Fruit fly (Drosophila melanogaster) whole organism, embryonic: ENCODE data around the gene pall.

ENCODE experiments used
- CG10366 ChIP-seq: fragments of 200-800 bp; sonication (Bioruptor generic); IDR thresholded peaks from 2 replicates; pipeline ENCODE4 v1.3.6; 2022; ENCODE audit warnings: missing biosample characterization, missing genetic modification characterization
- CG11093 ChIP-seq: fragments of 200-800 bp; sonication (Bioruptor generic); IDR thresholded peaks from 3 replicates; pipeline ENCODE4 v1.3.6; 2022; ENCODE audit warnings: missing biosample characterization, missing genetic modification characterization
- CG11504 ChIP-seq: fragments of 200-800 bp; sonication (Bioruptor generic); optimal IDR thresholded peaks from 3 replicates; lab custom pipeline; 2019; ENCODE audit warnings: missing biosample characterization, mild to moderate bottlenecking, missing genetic modification characterization, moderate library complexity
- CG11560 ChIP-seq: fragments of 200-800 bp; sonication (Bioruptor generic); IDR thresholded peaks from 3 replicates; pipeline ENCODE4 v1.3.6; 2022; ENCODE audit warnings: missing biosample characterization, missing genetic modification characterization
- CG11695 ChIP-seq: fragments of 200-800 bp; sonication (Bioruptor generic); IDR thresholded peaks from 3 replicates; pipeline ENCODE4 v1.3.6; 2022; ENCODE audit warnings: missing biosample characterization, missing genetic modification characterization
- CG12659 ChIP-seq: fragments of 200-800 bp; sonication (Bioruptor generic); optimal IDR thresholded peaks from 3 replicates; lab custom pipeline; 2017; ENCODE audit warnings: mild to moderate bottlenecking, missing biosample characterization, missing genetic modification reagents, missing genetic modification characterization
- CG12769 ChIP-seq: fragments of 200-800 bp; sonication (Bioruptor generic); optimal IDR thresholded peaks from 2 replicates; lab custom pipeline; 2019; ENCODE audit warnings: missing biosample characterization, mild to moderate bottlenecking, missing genetic modification characterization, moderate library complexity
- CG17568 ChIP-seq: fragments of 200-800 bp; sonication (Bioruptor generic); optimal IDR thresholded peaks from 2 replicates; lab custom pipeline; 2018; ENCODE audit warnings: missing biosample characterization, mild to moderate bottlenecking, missing genetic modification characterization, moderate library complexity
- CG17612 ChIP-seq: fragments of 200-800 bp; sonication (Bioruptor generic); IDR thresholded peaks from 2 replicates; pipeline ENCODE4 v1.3.6; 2022; ENCODE audit warnings: missing biosample characterization, missing genetic modification characterization
- CG1832 ChIP-seq: fragments of 200-800 bp; sonication (Bioruptor generic); optimal IDR thresholded peaks from 2 replicates; lab custom pipeline; 2017; ENCODE audit warnings: missing biosample characterization, mild to moderate bottlenecking, missing genetic modification characterization, inconsistent platforms
- CG18619 ChIP-seq: fragments of 200-800 bp; sonication (Bioruptor generic); optimal IDR thresholded peaks from 3 replicates; lab custom pipeline; 2017; ENCODE audit warnings: missing biosample characterization, mild to moderate bottlenecking, missing genetic modification characterization
- CG18764 ChIP-seq: fragments of 200-800 bp; sonication (Bioruptor generic); optimal IDR thresholded peaks from 3 replicates; lab custom pipeline; 2016; ENCODE audit warnings: missing biosample characterization, missing genetic modification characterization
- CG2712 ChIP-seq: fragments of 200-800 bp; optimal IDR thresholded peaks from 3 replicates; lab custom pipeline; 2019; ENCODE audit warnings: missing biosample characterization, mild to moderate bottlenecking, missing genetic modification characterization, moderate library complexity
- CG31441 ChIP-seq: fragments of 200-800 bp; sonication (Bioruptor generic); IDR thresholded peaks from 2 replicates; pipeline ENCODE4 v1.3.6; 2022; ENCODE audit warnings: missing biosample characterization, missing genetic modification characterization
- CG33557 ChIP-seq: fragments of 200-800 bp; sonication (Bioruptor generic); optimal IDR thresholded peaks from 2 replicates; lab custom pipeline; 2019; ENCODE audit warnings: missing biosample characterization, mild to moderate bottlenecking, missing genetic modification characterization, moderate library complexity
- CG4360 ChIP-seq: fragments of 200-800 bp; sonication (Bioruptor generic); IDR thresholded peaks from 2 replicates; pipeline ENCODE4 v1.3.6; 2022; ENCODE audit warnings: missing biosample characterization, missing genetic modification characterization
- CG6175 ChIP-seq: fragments of 200-800 bp; sonication (Bioruptor generic); IDR thresholded peaks from 3 replicates; pipeline ENCODE4 v1.3.6; 2022; ENCODE audit warnings: missing biosample characterization, missing genetic modification characterization
- CG8281 ChIP-seq: fragments of 200-800 bp; sonication (Bioruptor generic); optimal IDR thresholded peaks from 2 replicates; lab custom pipeline; 2018; ENCODE audit warnings: missing biosample characterization, mild to moderate bottlenecking, missing genetic modification characterization, moderate library complexity
- CG8478 ChIP-seq: fragments of >200 bp; optimal IDR thresholded peaks from 2 replicates; lab custom pipeline; 2018
- CG9609 ChIP-seq: fragments of 200-800 bp; sonication (Bioruptor generic); optimal IDR thresholded peaks from 3 replicates; lab custom pipeline; 2016; ENCODE audit warnings: missing biosample characterization, missing genetic modification characterization
- E2f1 ChIP-seq: fragments of 200-800 bp; sonication (Bioruptor generic); IDR thresholded peaks from 2 replicates; pipeline ENCODE4 v1.3.6; 2022; ENCODE audit warnings: missing biosample characterization, missing genetic modification characterization
- Elba2 ChIP-seq: fragments of 200-800 bp; sonication (Bioruptor generic); optimal IDR thresholded peaks from 3 replicates; lab custom pipeline; 2016; ENCODE audit warnings: missing biosample characterization, missing genetic modification characterization
- Ets65A ChIP-seq: fragments of 200-800 bp; sonication (Bioruptor generic); peaks from one replicate; lab custom pipeline; 2016; ENCODE audit warnings: missing biosample characterization, missing genetic modification characterization
- Gug ChIP-seq: fragments of 200-800 bp; sonication (Bioruptor generic); IDR thresholded peaks from 4 replicates; pipeline ENCODE4 v1.3.6; 2022; ENCODE audit warnings: missing biosample characterization, missing genetic modification characterization
- H2.0 ChIP-seq: fragments of 200-800 bp; sonication (Bioruptor generic); IDR thresholded peaks from 2 replicates; pipeline ENCODE4 v1.3.6; 2022; ENCODE audit warnings: missing biosample characterization, missing genetic modification characterization
- HLH4C ChIP-seq: fragments of 200-800 bp; sonication (Bioruptor generic); IDR thresholded peaks from 3 replicates; pipeline ENCODE4 v1.3.6; 2022; ENCODE audit warnings: missing biosample characterization, missing genetic modification characterization; ENCODE audit not compliant: partially characterized antibody
- Hr78 ChIP-seq, 2 experiments: fragments of 200-800 bp in 1 of 2; fragments of >200 bp in 1 of 2; sonication (Bioruptor generic) in 1 of 2; optimal IDR thresholded peaks; 2 replicates each; lab custom pipeline; 2017 to 2019; ENCODE audit warnings: missing biosample characterization in 2 of 2, missing genetic modification characterization in 2 of 2, mild to moderate bottlenecking in 1 of 2, moderate library complexity in 1 of 2
- Kr ChIP-seq: fragments of 200-800 bp; sonication (Bioruptor generic); optimal IDR thresholded peaks from 2 replicates; lab custom pipeline; 2017; ENCODE audit warnings: missing biosample characterization, mild to moderate bottlenecking, missing genetic modification characterization
- MTF-1 ChIP-seq: fragments of 200-800 bp; sonication (Bioruptor generic); optimal IDR thresholded peaks from 2 replicates; lab custom pipeline; 2018; ENCODE audit warnings: missing biosample characterization, mild to moderate bottlenecking, missing genetic modification characterization, borderline replicate concordance
- Med ChIP-seq: fragments of 200-800 bp; sonication (Bioruptor generic); peaks from one replicate; lab custom pipeline; 2016; ENCODE audit warnings: missing biosample characterization, missing genetic modification characterization, mild to moderate bottlenecking, inconsistent platforms, moderate library complexity
- Meics ChIP-seq: fragments of 200-800 bp; sonication (Bioruptor generic); optimal IDR thresholded peaks from 2 replicates; lab custom pipeline; 2017; ENCODE audit warnings: missing biosample characterization, mild to moderate bottlenecking, missing genetic modification characterization
- Sry-δ ChIP-seq: fragments of 200-800 bp; sonication (Bioruptor generic); optimal IDR thresholded peaks from 2 replicates; lab custom pipeline; 2016; ENCODE audit warnings: missing biosample characterization, missing genetic modification characterization
- Stat92E ChIP-seq, 3 experiments: fragments of >200 bp in 2 of 3; fragments of 200-800 bp in 1 of 3; sonication (Bioruptor generic) in 1 of 3; optimal IDR thresholded peaks; 2 replicates each; lab custom pipeline; 2017 to 2019; ENCODE audit warnings: missing biosample characterization in 3 of 3, missing genetic modification characterization in 3 of 3, mild to moderate bottlenecking in 1 of 3, moderate library complexity in 1 of 3
- Vsx1 ChIP-seq: fragments of 200-800 bp; sonication (Bioruptor generic); optimal IDR thresholded peaks from 2 replicates; lab custom pipeline; 2017; ENCODE audit warnings: missing biosample characterization, mild to moderate bottlenecking, missing genetic modification characterization, missing genetic modification reagents
- YL-1 ChIP-seq: fragments of 200-800 bp; sonication (Bioruptor generic); optimal IDR thresholded peaks from 3 replicates; lab custom pipeline; 2017; ENCODE audit warnings: missing biosample characterization, mild to moderate bottlenecking, missing genetic modification characterization
- br ChIP-seq: fragments of >200 bp; optimal IDR thresholded peaks from 2 replicates; lab custom pipeline; 2017
- ci ChIP-seq: fragments of 200-800 bp; sonication (Bioruptor generic); IDR thresholded peaks from 3 replicates; pipeline ENCODE4 v1.3.6; 2022; ENCODE audit warnings: missing biosample characterization, missing genetic modification characterization
- croc ChIP-seq: fragments of 200-800 bp; sonication (Bioruptor generic); conservative IDR thresholded peaks from 3 replicates; pipeline ENCODE4 v1.3.6; 2022; ENCODE audit warnings: missing biosample characterization, missing genetic modification characterization
- en ChIP-seq: fragments of 200-800 bp; sonication (Bioruptor generic); optimal IDR thresholded peaks from 2 replicates; lab custom pipeline; 2016; ENCODE audit warnings: missing biosample characterization, missing genetic modification characterization
- ewg ChIP-seq: fragments of 200-800 bp; sonication (Bioruptor generic); optimal IDR thresholded peaks from 3 replicates; lab custom pipeline; 2017; ENCODE audit warnings: mild to moderate bottlenecking, missing biosample characterization, missing genetic modification reagents, missing genetic modification characterization
- fru ChIP-seq: fragments of >200 bp; optimal IDR thresholded peaks from 2 replicates; lab custom pipeline; 2017
- ftz-f1 ChIP-seq: fragments of 200-800 bp; sonication (Bioruptor generic); optimal IDR thresholded peaks from 2 replicates; lab custom pipeline; 2016; ENCODE audit warnings: missing biosample characterization, missing genetic modification characterization
- gro ChIP-seq: fragments of 200-800 bp; sonication (Bioruptor generic); optimal IDR thresholded peaks from 2 replicates; lab custom pipeline; 2016; ENCODE audit warnings: missing biosample characterization, missing genetic modification characterization
- gsb-n ChIP-seq: fragments of 200-800 bp; sonication (Bioruptor generic); optimal IDR thresholded peaks from 3 replicates; lab custom pipeline; 2018; ENCODE audit warnings: missing biosample characterization, mild to moderate bottlenecking, missing genetic modification characterization
- insv ChIP-seq, 2 experiments: fragments of 200-800 bp; sonication (Bioruptor generic); optimal IDR thresholded peaks; 3 replicates each; lab custom pipeline; 2016 to 2018; ENCODE audit warnings: missing biosample characterization in 2 of 2, missing genetic modification characterization in 2 of 2
- jing ChIP-seq: fragments of 200-800 bp; sonication (Bioruptor generic); optimal IDR thresholded peaks from 2 replicates; lab custom pipeline; 2018; ENCODE audit warnings: missing biosample characterization, mild to moderate bottlenecking, missing genetic modification characterization
- odd ChIP-seq: fragments of 200-800 bp; sonication (Bioruptor generic); optimal IDR thresholded peaks from 2 replicates; lab custom pipeline; 2017; ENCODE audit warnings: missing biosample characterization, mild to moderate bottlenecking, missing genetic modification characterization
- pnt ChIP-seq: fragments of 200-800 bp; sonication (Bioruptor generic); optimal IDR thresholded peaks from 3 replicates; lab custom pipeline; 2016; ENCODE audit warnings: missing biosample characterization, missing genetic modification characterization
- run ChIP-seq: fragments of 200-800 bp; sonication (Bioruptor generic); optimal IDR thresholded peaks from 3 replicates; lab custom pipeline; 2018; ENCODE audit warnings: missing biosample characterization, mild to moderate bottlenecking, missing genetic modification characterization
- scrt ChIP-seq: fragments of 200-800 bp; sonication (Bioruptor generic); optimal IDR thresholded peaks from 2 replicates; lab custom pipeline; 2018; ENCODE audit warnings: missing biosample characterization, mild to moderate bottlenecking, missing genetic modification characterization, moderate library complexity
- sens ChIP-seq: fragments of 200-800 bp; sonication (Bioruptor generic); peaks from one replicate; lab custom pipeline; 2016; ENCODE audit warnings: missing biosample characterization, missing genetic modification characterization
- sqz ChIP-seq: fragments of 200-800 bp; sonication (Bioruptor generic); optimal IDR thresholded peaks from 3 replicates; lab custom pipeline; 2018; ENCODE audit warnings: missing biosample characterization, mild to moderate bottlenecking, missing genetic modification characterization
- ssp ChIP-seq: fragments of 200-800 bp; sonication (Bioruptor generic); IDR thresholded peaks from 2 replicates; pipeline ENCODE4 v1.3.6; 2022; ENCODE audit warnings: missing biosample characterization, missing genetic modification characterization
- tup ChIP-seq: fragments of 200-800 bp; sonication (Bioruptor generic); optimal IDR thresholded peaks from 2 replicates; lab custom pipeline; 2016; ENCODE audit warnings: missing biosample characterization, mild to moderate bottlenecking, missing genetic modification characterization, moderate library complexity

The pall gene

dm6 chr3L:9456389-9456788 is 31.2 kb downstream of the pall start:
- no peak for TF ChIP-seq HLH4C (GFP tag; lab: Robert Waterston, UW)
- TF ChIP-seq CG11093 (GFP tag; lab: Robert Waterston, UW) = no peak
- no peak for TF ChIP-seq fru
- no peak for TF ChIP-seq Kr (GFP tag; lab: Kevin White, UChicago)
- no peak for TF ChIP-seq CG9609 (GFP tag; lab: Kevin White, UChicago)
- no peak for TF ChIP-seq pnt (GFP tag; lab: Kevin White, UChicago)
- no peak for TF ChIP-seq CG31441 (GFP tag; lab: Robert Waterston, UW)
- TF ChIP-seq Sry-δ (GFP tag; lab: Kevin White, UChicago) = no peak
- no peak for TF ChIP-seq MTF-1
- TF ChIP-seq CG4360 (GFP tag; lab: Robert Waterston, UW) = peak; percentile 42; the same call in 1 of the 2 replicates
- TF ChIP-seq ewg (GFP tag; lab: Kevin White, UChicago) = peak; percentile 6
- TF ChIP-seq tup = no peak
- TF ChIP-seq Meics (GFP tag; lab: Kevin White, UChicago) = peak; percentile 8
- TF ChIP-seq CG11504 = no peak
- no peak for TF ChIP-seq CG6175 (GFP tag; lab: Robert Waterston, UW)
- TF ChIP-seq CG8281 (tag; lab: Kevin White, UChicago) = no peak
- no peak for TF ChIP-seq CG18619 (GFP tag; lab: Kevin White, UChicago)
- peak; percentile 95 for TF ChIP-seq scrt
- TF ChIP-seq insv (GFP tag; optimal IDR thresholded peaks at IDR 0.05; lab: Kevin White, UChicago) = no peak
- TF ChIP-seq odd = no peak
- no peak for TF ChIP-seq CG11695
- TF ChIP-seq sqz (GFP tag; lab: Kevin White, UChicago) = no peak
- no peak for TF ChIP-seq en
- peak; percentile 1 for TF ChIP-seq Med (GFP tag; lab: Kevin White, UChicago)
- no peak for TF ChIP-seq br
- no peak for TF ChIP-seq croc (GFP tag; lab: Robert Waterston, UW)
- peak; percentile 35 for TF ChIP-seq YL-1 (GFP tag; lab: Kevin White, UChicago)
- no peak for TF ChIP-seq jing (GFP tag; lab: Kevin White, UChicago)
- TF ChIP-seq CG12769 (tag; lab: Kevin White, UChicago) = no peak
- TF ChIP-seq ftz-f1 (GFP tag; lab: Kevin White, UChicago) = no peak
- TF ChIP-seq CG17612 = no peak
- TF ChIP-seq ssp (GFP tag; lab: Robert Waterston, UW) = no peak
- TF ChIP-seq E2f1 = no peak
- TF ChIP-seq Ets65A (GFP tag; lab: Kevin White, UChicago) = no peak
- TF ChIP-seq sens = peak; percentile 31
- TF ChIP-seq Vsx1 = no peak
- TF ChIP-seq H2.0 (GFP tag; lab: Robert Waterston, UW) = no peak
- TF ChIP-seq gsb-n (tag; lab: Kevin White, UChicago) = no peak
- TF ChIP-seq Stat92E (GFP tag; optimal IDR thresholded peaks at IDR 0.05; lab: Kevin White, UChicago) = no peak
- TF ChIP-seq Elba2 (GFP tag; lab: Kevin White, UChicago) = peak; percentile 15

dm6 chr3L:9455819-9456388 is 31.7 kb downstream of the pall start, which contains the start of the genes phol and CG3552:
TSS of gene phol (minus strand) at chr3L:9456281.
TSS of gene CG3552 (plus strand) at chr3L:9456318.
- TF ChIP-seq ci (peak; percentile 30; the same call in 1 of the 3 replicates), CG17568 (GFP tag; lab: Kevin White, UChicago) (no peak), CG8478 (lab: Kevin White, UChicago) (peak; percentile 9), CG11560 (tag; lab: Robert Waterston, UW) (no peak), gro (GFP tag; lab: Kevin White, UChicago) (no peak), CG2712 (tag; lab: Kevin White, UChicago) (peak; percentile 16), CG18764 (GFP tag; lab: Kevin White, UChicago) (no peak), Hr78 (GFP tag; optimal IDR thresholded peaks at IDR 0.05; lab: Kevin White, UChicago) (no peak), CG1832 (GFP tag; lab: Kevin White, UChicago) (no peak), run (no peak), sens (peak; percentile 64), CG12659 (GFP tag; lab: Kevin White, UChicago) (peak; percentile 29), CG10366 (GFP tag; lab: Robert Waterston, UW) (no peak), CG33557 (GFP tag; lab: Kevin White, UChicago) (no peak), YL-1 (GFP tag; lab: Kevin White, UChicago) (peak; percentile 79), Gug (no peak)
